Worm (Caenorhabditis elegans) whole organism, late embryonic: Measurements from ENCODE around the gene C27D9.1.

ENCODE experiments used
- F13H6.1 ChIP-seq: sonication (generic microtip); optimal IDR thresholded peaks from 2 replicates; lab custom pipeline; 2016; ENCODE audit warnings: missing genetic modification characterization, missing compliant biosample characterization
- ama-1 ChIP-seq: fragments of 150-350 bp; optimal IDR thresholded peaks from 2 replicates; lab custom pipeline; 2014
- ceh-18 ChIP-seq: sonication (generic microtip); optimal IDR thresholded peaks from 2 replicates; lab custom pipeline; 2016; ENCODE audit warnings: missing genetic modification characterization, missing compliant biosample characterization
- elt-2 ChIP-seq: sonication (generic microtip); optimal IDR thresholded peaks from 2 replicates; lab custom pipeline; 2016; ENCODE audit warnings: missing genetic modification reagents, missing genetic modification characterization, missing compliant biosample characterization
- eyg-1 ChIP-seq: sonication (generic microtip); optimal IDR thresholded peaks from 2 replicates; lab custom pipeline; 2016; ENCODE audit warnings: missing genotype, missing genetic modification characterization, missing compliant biosample characterization
- hlh-13 ChIP-seq: fragments of 200-800 bp; sonication (Bioruptor generic); optimal IDR thresholded peaks from 2 replicates; lab custom pipeline; 2018; ENCODE audit warnings: mild to moderate bottlenecking, missing genetic modification characterization, missing compliant biosample characterization
- hlh-15 ChIP-seq: sonication (generic microtip); optimal IDR thresholded peaks from 2 replicates; lab custom pipeline; 2016; ENCODE audit warnings: missing genetic modification characterization, missing compliant biosample characterization
- pax-1 ChIP-seq: fragments of 150-350 bp; optimal IDR thresholded peaks from 2 replicates; lab custom pipeline; 2014; ENCODE audit warnings: missing biosample characterization, missing genetic modification characterization
- pha-2 ChIP-seq: sonication (generic microtip); optimal IDR thresholded peaks from 2 replicates; lab custom pipeline; 2017; ENCODE audit warnings: mild to moderate bottlenecking, missing genetic modification characterization, missing compliant biosample characterization
- tbx-2 ChIP-seq: sonication (generic microtip); optimal IDR thresholded peaks from 2 replicates; lab custom pipeline; 2016; ENCODE audit warnings: missing genetic modification characterization, missing compliant biosample characterization

ce11 chrII:4737348-4737747 lies 15.9 kb upstream of the C27D9.1 start, which contains the start of gene ctsa-1.1:
- TF ChIP-seq F13H6.1, result no peak
- no peak for TF ChIP-seq tbx-2 (tag; lab: Kevin White, UChicago)
- no peak for TF ChIP-seq ceh-18 (tag; lab: Kevin White, UChicago)
- no peak for TF ChIP-seq elt-2
- no peak for TF ChIP-seq ama-1 (lab: Kevin White, UChicago)
- TF ChIP-seq hlh-13 (GFP tag; lab: Kevin White, UChicago), result no peak
- TF ChIP-seq pax-1 (tag; lab: Kevin White, UChicago), result no peak
- no peak for TF ChIP-seq eyg-1 (tag; lab: Kevin White, UChicago)
- TF ChIP-seq pha-2 (tag; lab: Kevin White, UChicago), result no peak
- no peak for TF ChIP-seq hlh-15 (tag; lab: Kevin White, UChicago)
